Worm (Caenorhabditis elegans) whole organism, late embryonic: ENCODE results near the gene C38H2.3.

ENCODE experiments used
- C38D4.7 ChIP-seq: fragments of 200-800 bp; sonication (Bioruptor generic); optimal IDR thresholded peaks from 2 replicates; lab custom pipeline; 2018; ENCODE audit warnings: mild to moderate bottlenecking, missing genetic modification characterization, moderate library complexity, missing compliant biosample characterization
- ama-1 ChIP-seq: fragments of 150-350 bp; optimal IDR thresholded peaks from 2 replicates; lab custom pipeline; 2014
- ceh-2 ChIP-seq: sonication (generic microtip); optimal IDR thresholded peaks from 2 replicates; lab custom pipeline; 2016; ENCODE audit warnings: missing genotype, missing genetic modification characterization, missing compliant biosample characterization
- dmd-4 ChIP-seq: sonication (generic microtip); optimal IDR thresholded peaks from 2 replicates; lab custom pipeline; 2016; ENCODE audit warnings: borderline replicate concordance, missing genetic modification characterization, missing compliant biosample characterization
- elt-4 ChIP-seq: sonication (generic microtip); optimal IDR thresholded peaks from 2 replicates; lab custom pipeline; 2016; ENCODE audit warnings: missing genetic modification characterization, missing compliant biosample characterization
- ets-4 ChIP-seq: sonication (generic microtip); optimal IDR thresholded peaks from 2 replicates; lab custom pipeline; 2016; ENCODE audit warnings: missing genetic modification characterization, missing compliant biosample characterization
- fkh-10 ChIP-seq: fragments of 150-350 bp; optimal IDR thresholded peaks from 2 replicates; lab custom pipeline; 2014; ENCODE audit warnings: missing biosample characterization, missing genetic modification reagents, missing genetic modification characterization
- lin-11 ChIP-seq: fragments of 200-800 bp; sonication (Bioruptor generic); optimal IDR thresholded peaks from 2 replicates; lab custom pipeline; 2018; ENCODE audit warnings: mild to moderate bottlenecking, missing genetic modification characterization, missing compliant biosample characterization
- nhr-11 ChIP-seq: fragments of 150-350 bp; optimal IDR thresholded peaks from 2 replicates; lab custom pipeline; 2014; ENCODE audit warnings: missing biosample characterization, missing genetic modification characterization
- pha-4 ChIP-seq: fragments of 150-350 bp; optimal IDR thresholded peaks from 2 replicates; lab custom pipeline; 2018; ENCODE audit warnings: missing biosample characterization, missing genetic modification reagents, missing genetic modification characterization
- tbx-2 ChIP-seq: sonication (generic microtip); optimal IDR thresholded peaks from 2 replicates; lab custom pipeline; 2016; ENCODE audit warnings: missing genetic modification characterization, missing compliant biosample characterization
- tbx-7 ChIP-seq: sonication (generic microtip); optimal IDR thresholded peaks from 2 replicates; lab custom pipeline; 2016; ENCODE audit warnings: missing genotype, missing genetic modification characterization, missing compliant biosample characterization
- unc-55 ChIP-seq: sonication (generic microtip); optimal IDR thresholded peaks from 2 replicates; lab custom pipeline; 2017; ENCODE audit warnings: missing biosample characterization, missing genetic modification reagents, missing genetic modification characterization
- zip-5 ChIP-seq: sonication (generic microtip); optimal IDR thresholded peaks from 2 replicates; lab custom pipeline; 2016; ENCODE audit warnings: missing genetic modification characterization, missing compliant biosample characterization

ce11 chrIII:10347049-10347448 lies 39.3 kb downstream of the C38H2.3 start, which contains the start of gene tbx-8:
- TF ChIP-seq elt-4 (tag; lab: Kevin White, UChicago) (no peak), nhr-11 (tag; lab: Kevin White, UChicago) (no peak), tbx-7 (no peak), tbx-2 (tag; lab: Kevin White, UChicago) (no peak), lin-11 (tag; lab: Kevin White, UChicago) (no peak), zip-5 (no peak), unc-55 (GFP tag; lab: Kevin White, UChicago) (no peak), ets-4 (tag; lab: Kevin White, UChicago) (no peak), fkh-10 (no peak), pha-4 (tag; lab: Kevin White, UChicago) (no peak), dmd-4 (tag; lab: Kevin White, UChicago) (no peak), C38D4.7 (no peak), ceh-2 (no peak), ama-1 (no peak)
